Fruit fly (Drosophila melanogaster): ENCODE results near the gene FASN1.

Gene FASN1

DNA sequence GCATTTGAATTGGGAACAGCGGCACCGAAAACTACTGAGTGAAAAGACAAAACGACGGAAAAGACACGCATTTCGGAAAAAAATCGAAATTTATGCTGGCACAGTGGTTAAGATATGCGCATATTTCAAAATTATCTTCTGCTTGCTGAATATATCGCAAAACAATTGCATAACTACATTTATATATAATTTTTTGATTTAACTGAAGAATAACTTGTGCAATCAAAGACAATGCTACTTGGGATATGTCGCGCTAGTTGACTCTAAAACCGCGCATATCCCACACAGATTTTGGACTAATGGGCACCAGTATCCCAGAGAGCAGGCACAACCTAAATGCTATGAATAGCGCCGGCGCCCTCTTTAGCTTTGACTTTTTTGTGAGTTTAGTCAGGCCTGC is 44.4 kb downstream of the FASN1 start (continued):
- TF ChIP-seq Ssrp (tag; optimal IDR thresholded peaks at IDR 0.05) (peak; percentile 46), pnt (GFP tag; optimal IDR thresholded peaks at IDR 0.05) (no peak), CG10209 (GFP tag; optimal IDR thresholded peaks at IDR 0.05) (no peak), CG4707 (GFP tag; optimal IDR thresholded peaks at IDR 0.05) (peak; percentile 5), wor (GFP tag; IDR thresholded peaks at IDR 0.05) (peak; percentile 65; the same call in 1 of the 2 replicates), grau (tag; optimal IDR thresholded peaks at IDR 0.05) (peak; percentile 35), MTF-1 (GFP tag; optimal IDR thresholded peaks at IDR 0.05; ENCODE audit: borderline replicate concordance) (no peak), phol (tag; optimal IDR thresholded peaks at IDR 0.05) (peak; percentile 48), CG9437 (GFP tag; optimal IDR thresholded peaks at IDR 0.05) (no peak), Lpt (GFP tag; optimal IDR thresholded peaks at IDR 0.05) (no peak), CG8290 (GFP tag; optimal IDR thresholded peaks at IDR 0.05) (no peak), CG8290 (tag; optimal IDR thresholded peaks at IDR 0.05) (no peak), fd64A (GFP tag; optimal IDR thresholded peaks at IDR 0.05) (no peak), H2.0 (GFP tag; IDR thresholded peaks at IDR 0.05) (peak; percentile 62), CG17829 (tag; optimal IDR thresholded peaks at IDR 0.05) (peak; percentile 36), slbo (GFP tag; IDR thresholded peaks at IDR 0.05) (0 out of 2 replicates have a peak, but pooled peaks have one; percentile 16), sisA (GFP tag; IDR thresholded peaks at IDR 0.05) (peak; percentile 65), CG10462 (GFP tag; optimal IDR thresholded peaks at IDR 0.05) (no peak), CG4282 (GFP tag; optimal IDR thresholded peaks at IDR 0.05) (no peak), tx (GFP tag; optimal IDR thresholded peaks at IDR 0.05) (no peak), CG12659 (GFP tag; optimal IDR thresholded peaks at IDR 0.05) (peak; percentile 38), sug (tag; optimal IDR thresholded peaks at IDR 0.05) (no peak), CG11093 (GFP tag; IDR thresholded peaks at IDR 0.05) (peak; percentile 55; the same call in 1 of the 3 replicates), Gug (GFP tag; IDR thresholded peaks at IDR 0.05) (peak; percentile 40; the same call in 2 of the 4 replicates), Max (GFP tag; optimal IDR thresholded peaks at IDR 0.05) (no peak), Sry-δ (GFP tag; optimal IDR thresholded peaks at IDR 0.05) (no peak), Med (GFP tag) (peak; percentile 82), chinmo (GFP tag; IDR thresholded peaks at IDR 0.05; ENCODE audit: partially characterized antibody) (no peak), cad (GFP tag; optimal IDR thresholded peaks at IDR 0.05) (no peak), CG30431 (GFP tag; optimal IDR thresholded peaks at IDR 0.05) (no peak), Atf6 (GFP tag; IDR thresholded peaks at IDR 0.05) (no peak), lola (GFP tag; optimal IDR thresholded peaks at IDR 0.05) (no peak), corto (GFP tag; optimal IDR thresholded peaks at IDR 0.05) (no peak), lmd (GFP tag; IDR thresholded peaks at IDR 0.05) (peak; percentile 60; the same call in 1 of the 2 replicates), Ptx1 (GFP tag; IDR thresholded peaks at IDR 0.05) (peak; percentile 76), ham (GFP tag; IDR thresholded peaks at IDR 0.05) (no peak), NfI (GFP tag; optimal IDR thresholded peaks at IDR 0.05) (peak; percentile 36), dmrt99B (tag; optimal IDR thresholded peaks at IDR 0.05) (peak; percentile 74), trh (GFP tag; optimal IDR thresholded peaks at IDR 0.05) (no peak), CG14014 (GFP tag; IDR thresholded peaks at IDR 0.05) (0 out of 2 replicates have a peak, but pooled peaks have one; percentile 23), gfzf (GFP tag; optimal IDR thresholded peaks at IDR 0.05) (no peak), gce (GFP tag; IDR thresholded peaks at IDR 0.05) (no peak), inv (GFP tag; IDR thresholded peaks at IDR 0.05; ENCODE audit: partially characterized antibody) (no peak), CG18764 (GFP tag; optimal IDR thresholded peaks at IDR 0.05) (no peak), tup (GFP tag; optimal IDR thresholded peaks at IDR 0.05) (no peak), CG6791 (GFP tag; IDR thresholded peaks at IDR 0.05; ENCODE audit: partially characterized antibody) (no peak), CG8944 (GFP tag; optimal IDR thresholded peaks at IDR 0.05) (peak; percentile 7), gro (GFP tag; optimal IDR thresholded peaks at IDR 0.05) (no peak), BEAF-32 (GFP tag; optimal IDR thresholded peaks at IDR 0.05) (no peak), dimm (GFP tag; IDR thresholded peaks at IDR 0.05) (no peak), stc (GFP tag; IDR thresholded peaks at IDR 0.05) (peak; percentile 83)
